Worm (Caenorhabditis elegans) whole organism, young adult: Measurements from ENCODE around the gene hpk-1.

Experiments used
- C06A6.2 ChIP-seq: fragments of 200-800 bp; sonication (Bioruptor generic); conservative IDR thresholded peaks from 2 replicates; pipeline ENCODE4 v1.3.6; 2022; ENCODE audit warnings: missing genetic modification characterization, missing compliant biosample characterization
- C17E4.6 ChIP-seq: fragments of 200-800 bp; sonication (Bioruptor generic); IDR thresholded peaks from 2 replicates; pipeline ENCODE4 v1.3.6; 2022; ENCODE audit warnings: missing genetic modification reagents, missing genetic modification characterization, missing compliant biosample characterization
- D2030.7 ChIP-seq: fragments of 200-800 bp; sonication (Bioruptor generic); IDR thresholded peaks from 2 replicates; pipeline ENCODE4 v1.3.6; 2022; ENCODE audit warnings: missing genetic modification reagents, missing genetic modification characterization, missing compliant biosample characterization
- F22D6.2 ChIP-seq: sonication (generic microtip); optimal IDR thresholded peaks from 2 replicates; lab custom pipeline; 2016; ENCODE audit warnings: mild to moderate bottlenecking, missing genetic modification characterization, missing compliant biosample characterization
- F33H1.4 ChIP-seq: fragments of 200-800 bp; sonication (Bioruptor generic); IDR thresholded peaks from 2 replicates; pipeline ENCODE4 v1.3.6; 2022; ENCODE audit warnings: missing genetic modification reagents, missing genetic modification characterization, missing compliant biosample characterization
- F37B4.10 ChIP-seq: fragments of 200-800 bp; sonication (Bioruptor generic); IDR thresholded peaks from 2 replicates; pipeline ENCODE4 v1.3.6; 2022; ENCODE audit warnings: missing genetic modification characterization, missing compliant biosample characterization
- K11D2.4 ChIP-seq: fragments of 200-800 bp; sonication (Bioruptor generic); IDR thresholded peaks from 2 replicates; pipeline ENCODE4 v1.3.6; 2022; ENCODE audit warnings: missing genetic modification reagents, missing genetic modification characterization, missing compliant biosample characterization
- K12H6.12 ChIP-seq: fragments of 200-800 bp; sonication (Bioruptor generic); optimal IDR thresholded peaks from 2 replicates; lab custom pipeline; 2018; ENCODE audit warnings: mild to moderate bottlenecking, missing genetic modification characterization, missing compliant biosample characterization
- Y53G8AR.9 ChIP-seq: fragments of 200-800 bp; sonication (Bioruptor generic); conservative IDR thresholded peaks from 2 replicates; pipeline ENCODE4 v1.3.6; 2022; ENCODE audit warnings: missing genetic modification reagents, missing genetic modification characterization, missing compliant biosample characterization
- Y56A3A.18 ChIP-seq: fragments of 200-800 bp; sonication (Bioruptor generic); IDR thresholded peaks from 2 replicates; pipeline ENCODE4 v1.3.6; 2022; ENCODE audit warnings: missing genetic modification reagents, missing genetic modification characterization, missing compliant biosample characterization
- Y67H2A.10 ChIP-seq: fragments of 200-800 bp; sonication (Bioruptor generic); conservative IDR thresholded peaks from 2 replicates; pipeline ENCODE4 v1.3.6; 2022; ENCODE audit warnings: missing genetic modification reagents, missing genetic modification characterization, missing compliant biosample characterization
- Y95B8A.8 ChIP-seq: fragments of 200-800 bp; sonication (Bioruptor generic); IDR thresholded peaks from 2 replicates; pipeline ENCODE4 v1.3.6; 2022; ENCODE audit warnings: missing genetic modification reagents, missing genetic modification characterization, missing compliant biosample characterization
- atf-7 ChIP-seq: sonication (generic microtip); optimal IDR thresholded peaks from 2 replicates; lab custom pipeline; 2017; ENCODE audit warnings: mild to moderate bottlenecking, missing genetic modification characterization, missing compliant biosample characterization
- athp-1 ChIP-seq: sonication (generic microtip); optimal IDR thresholded peaks from 2 replicates; lab custom pipeline; 2017; ENCODE audit warnings: mild to moderate bottlenecking, missing genetic modification characterization, missing compliant biosample characterization
- attf-3 ChIP-seq: fragments of 200-800 bp; sonication (Bioruptor generic); conservative IDR thresholded peaks from 2 replicates; pipeline ENCODE4 v1.3.6; 2022; ENCODE audit warnings: missing genetic modification reagents, missing genetic modification characterization, missing compliant biosample characterization
- attf-5 ChIP-seq: fragments of 200-800 bp; sonication (Bioruptor generic); optimal IDR thresholded peaks from 2 replicates; lab custom pipeline; 2018; ENCODE audit warnings: mild to moderate bottlenecking, missing genetic modification characterization, missing compliant biosample characterization
- ccch-3 ChIP-seq: fragments of 200-800 bp; sonication (Bioruptor generic); optimal IDR thresholded peaks from 2 replicates; lab custom pipeline; 2018; ENCODE audit warnings: mild to moderate bottlenecking, missing genetic modification characterization, missing compliant biosample characterization
- ceh-79 ChIP-seq: sonication (generic microtip); optimal IDR thresholded peaks from 2 replicates; lab custom pipeline; 2017; ENCODE audit warnings: mild to moderate bottlenecking, missing genetic modification characterization, missing compliant biosample characterization
- chd-7 ChIP-seq: sonication (generic microtip); optimal IDR thresholded peaks from 2 replicates; lab custom pipeline; 2016; ENCODE audit warnings: mild to moderate bottlenecking, missing genetic modification characterization, moderate library complexity, missing compliant biosample characterization
- dox-1 ChIP-seq: fragments of 200-800 bp; sonication (Bioruptor generic); IDR thresholded peaks from 2 replicates; pipeline ENCODE4 v1.3.6; 2022; ENCODE audit warnings: missing genetic modification reagents, missing genetic modification characterization, missing compliant biosample characterization
- efl-1 ChIP-seq: fragments of 150-350 bp; optimal IDR thresholded peaks from 2 replicates; lab custom pipeline; 2014; ENCODE audit warnings: missing biosample characterization, missing genetic modification reagents, missing genetic modification characterization
- hmg-1.2 ChIP-seq: fragments of 200-800 bp; sonication (Bioruptor generic); IDR thresholded peaks from 2 replicates; pipeline ENCODE4 v1.3.6; 2022; ENCODE audit warnings: missing genetic modification reagents, missing genetic modification characterization, missing compliant biosample characterization
- lin-26 ChIP-seq: fragments of 200-800 bp; sonication (Bioruptor generic); IDR thresholded peaks from 2 replicates; pipeline ENCODE4 v1.3.6; 2022; ENCODE audit warnings: missing genetic modification reagents, missing genetic modification characterization, missing compliant biosample characterization
- lin-35 ChIP-seq, 3 experiments: fragments of 150-350 bp in 2 of 3; sonication (generic microtip) in 1 of 3; optimal IDR thresholded peaks; 2 replicates each; lab custom pipeline; 2014 to 2018; ENCODE audit warnings: missing biosample characterization in 3 of 3, missing genetic modification characterization in 3 of 3, missing genetic modification reagents in 3 of 3
- lin-40 ChIP-seq: sonication (generic microtip); optimal IDR thresholded peaks from 2 replicates; lab custom pipeline; 2016; ENCODE audit warnings: missing genetic modification characterization, mild to moderate bottlenecking, missing compliant biosample characterization, missing genotype, missing genetic modification reagents
- lir-1 ChIP-seq: fragments of 200-800 bp; sonication (Bioruptor generic); conservative IDR thresholded peaks from 2 replicates; pipeline ENCODE4 v1.3.6; 2022; ENCODE audit warnings: missing genetic modification reagents, missing genetic modification characterization, missing compliant biosample characterization
- lsl-1 ChIP-seq: fragments of 200-800 bp; sonication (Bioruptor generic); optimal IDR thresholded peaks from 2 replicates; lab custom pipeline; 2018; ENCODE audit warnings: mild to moderate bottlenecking, missing genetic modification characterization, moderate library complexity, missing compliant biosample characterization
- madf-10 ChIP-seq: sonication (generic microtip); optimal IDR thresholded peaks from 2 replicates; lab custom pipeline; 2016; ENCODE audit warnings: mild to moderate bottlenecking, missing genetic modification characterization, missing compliant biosample characterization
- madf-8 ChIP-seq: fragments of 200-800 bp; sonication (Bioruptor generic); conservative IDR thresholded peaks from 2 replicates; pipeline ENCODE4 v1.3.6; 2022; ENCODE audit warnings: missing genetic modification reagents, missing genetic modification characterization, missing compliant biosample characterization
- nfya-2 ChIP-seq: fragments of 200-800 bp; sonication (Bioruptor generic); IDR thresholded peaks from 2 replicates; pipeline ENCODE4 v1.3.6; 2022; ENCODE audit warnings: missing genetic modification reagents, missing genetic modification characterization, missing compliant biosample characterization
- nfyb-1 ChIP-seq: fragments of 200-800 bp; sonication (Bioruptor generic); IDR thresholded peaks from 2 replicates; pipeline ENCODE4 v1.3.6; 2022; ENCODE audit warnings: missing genetic modification reagents, missing genetic modification characterization, missing compliant biosample characterization
- nhr-179 ChIP-seq: sonication (generic microtip); optimal IDR thresholded peaks from 2 replicates; lab custom pipeline; 2016; ENCODE audit warnings: mild to moderate bottlenecking, missing genetic modification characterization, missing compliant biosample characterization
- nhr-90 ChIP-seq: sonication (generic microtip); optimal IDR thresholded peaks from 2 replicates; lab custom pipeline; 2016; ENCODE audit warnings: missing genotype, mild to moderate bottlenecking, missing genetic modification characterization, missing compliant biosample characterization
- pbrm-1 ChIP-seq: fragments of 200-800 bp; sonication (Bioruptor generic); IDR thresholded peaks from 2 replicates; pipeline ENCODE4 v1.3.6; 2022; ENCODE audit warnings: missing genetic modification reagents, missing genetic modification characterization, missing compliant biosample characterization
- repo-1 ChIP-seq: sonication (generic microtip); optimal IDR thresholded peaks from 2 replicates; lab custom pipeline; 2017; ENCODE audit warnings: mild to moderate bottlenecking, missing genetic modification characterization, missing compliant biosample characterization
- somi-1 ChIP-seq: fragments of 200-800 bp; sonication (Bioruptor generic); optimal IDR thresholded peaks from 2 replicates; lab custom pipeline; 2018; ENCODE audit warnings: mild to moderate bottlenecking, missing genetic modification characterization, missing compliant biosample characterization
- tbp1 ChIP-seq: fragments of 200-800 bp; sonication (Bioruptor generic); optimal IDR thresholded peaks from 2 replicates; lab custom pipeline; 2018; ENCODE audit warnings: mild to moderate bottlenecking, missing genetic modification characterization, missing compliant biosample characterization
- unc-62 ChIP-seq: fragments of 150-350 bp; optimal IDR thresholded peaks from 2 replicates; lab custom pipeline; 2014; ENCODE audit warnings: missing biosample characterization, missing genetic modification reagents, missing genetic modification characterization
- ztf-18 ChIP-seq: sonication (generic microtip); optimal IDR thresholded peaks from 2 replicates; lab custom pipeline; 2016; ENCODE audit warnings: missing genotype, mild to moderate bottlenecking, missing genetic modification characterization, missing compliant biosample characterization
- ztf-22 ChIP-seq: fragments of 200-800 bp; sonication (Bioruptor generic); optimal IDR thresholded peaks from 2 replicates; lab custom pipeline; 2018; ENCODE audit warnings: mild to moderate bottlenecking, missing genetic modification characterization, moderate library complexity, missing compliant biosample characterization
- ztf-26 ChIP-seq: sonication (generic microtip); optimal IDR thresholded peaks from 2 replicates; lab custom pipeline; 2017; ENCODE audit warnings: missing genetic modification characterization, missing compliant biosample characterization
- ztf-6 ChIP-seq: fragments of 200-800 bp; sonication (Bioruptor generic); IDR thresholded peaks from 2 replicates; pipeline ENCODE4 v1.3.6; 2022; ENCODE audit warnings: missing genetic modification reagents, missing genetic modification characterization, missing compliant biosample characterization

hpk-1 gene

ce11 chrX:4190537-4191144 lies 26.4 kb downstream of the hpk-1 start, which contains the start of gene vha-12 (continued):
- peak; percentile 69 for TF ChIP-seq K12H6.12 (tag; lab: Kevin White, UChicago)
- peak; percentile 77 for TF ChIP-seq ztf-26
- no peak for TF ChIP-seq F37B4.10
- TF ChIP-seq F33H1.4 (GFP tag; lab: Robert Waterston, UW) = peak; percentile 85
- peak; percentile 64 for TF ChIP-seq somi-1 (GFP tag; lab: Kevin White, UChicago)
- TF ChIP-seq madf-10 = peak; percentile 74
- peak; percentile 73 for TF ChIP-seq chd-7 (tag; lab: Kevin White, UChicago)
- TF ChIP-seq Y67H2A.10 (GFP tag; lab: Robert Waterston, UW) = peak; percentile 80
- TF ChIP-seq atf-7 = peak; percentile 63
- TF ChIP-seq D2030.7 = no peak
- TF ChIP-seq repo-1 = peak; percentile 70
- peak in 1 of 3 experiments; percentile 75 for TF ChIP-seq lin-35 (GFP tag; optimal IDR thresholded peaks at IDR 0.05; lab: Kevin White, UChicago)
- peak; percentile 84 for TF ChIP-seq attf-5 (GFP tag; lab: Kevin White, UChicago)
- TF ChIP-seq madf-8 (GFP tag; lab: Robert Waterston, UW) = no peak
- TF ChIP-seq Y95B8A.8 (GFP tag; lab: Robert Waterston, UW) = no peak
- TF ChIP-seq nfyb-1 (GFP tag; lab: Robert Waterston, UW) = peak; percentile 84
- TF ChIP-seq K11D2.4 (GFP tag; lab: Robert Waterston, UW) = peak; percentile 83
- TF ChIP-seq ztf-22 (GFP tag; lab: Kevin White, UChicago) = no peak
- TF ChIP-seq lir-1 (GFP tag; lab: Robert Waterston, UW) = peak; percentile 53; the same call in 1 of the 2 replicates
- TF ChIP-seq nfya-2 (GFP tag; lab: Robert Waterston, UW) = no peak
- no peak for TF ChIP-seq ccch-3 (GFP tag; lab: Kevin White, UChicago)
- TF ChIP-seq Y56A3A.18 (GFP tag; lab: Robert Waterston, UW) = no peak
- TF ChIP-seq pbrm-1 (GFP tag; lab: Robert Waterston, UW) = peak; percentile 76
- 0 out of 2 replicates have a peak, but pooled peaks have one; percentile 57 for TF ChIP-seq lin-26 (GFP tag; lab: Robert Waterston, UW)
- TF ChIP-seq ztf-6 (GFP tag; lab: Robert Waterston, UW) = no peak
- no peak for TF ChIP-seq F22D6.2 (tag; lab: Kevin White, UChicago)
- peak; percentile 66 for TF ChIP-seq unc-62 (GFP tag; lab: Kevin White, UChicago)
- TF ChIP-seq dox-1 (GFP tag; lab: Robert Waterston, UW) = peak; percentile 88
- TF ChIP-seq attf-3 = no peak
- TF ChIP-seq nhr-90 = no peak
- peak; percentile 88 for TF ChIP-seq lin-40
- TF ChIP-seq tbp1 (GFP tag; lab: Kevin White, UChicago) = peak; percentile 46
- peak; percentile 26 for TF ChIP-seq ztf-18 (tag; lab: Kevin White, UChicago)
- peak; percentile 94 for TF ChIP-seq hmg-1.2 (GFP tag; lab: Robert Waterston, UW)
- TF ChIP-seq efl-1 (GFP tag; lab: Kevin White, UChicago) = peak; percentile 16
- peak; percentile 80 for TF ChIP-seq C06A6.2 (GFP tag; lab: Robert Waterston, UW)
- peak; percentile 35 for TF ChIP-seq athp-1
- 0 out of 2 replicates have a peak, but pooled peaks have one; percentile 12 for TF ChIP-seq C17E4.6
- TF ChIP-seq ceh-79 (tag; lab: Kevin White, UChicago) = no peak
- TF ChIP-seq lsl-1 = no peak
- peak; percentile 52; the same call in 1 of the 2 replicates for TF ChIP-seq Y53G8AR.9 (GFP tag; lab: Robert Waterston, UW)
- TF ChIP-seq nhr-179 (tag; lab: Kevin White, UChicago) = no peak
